Fruit fly (Drosophila melanogaster): ENCODE results near the gene Bin1.

DNA sequence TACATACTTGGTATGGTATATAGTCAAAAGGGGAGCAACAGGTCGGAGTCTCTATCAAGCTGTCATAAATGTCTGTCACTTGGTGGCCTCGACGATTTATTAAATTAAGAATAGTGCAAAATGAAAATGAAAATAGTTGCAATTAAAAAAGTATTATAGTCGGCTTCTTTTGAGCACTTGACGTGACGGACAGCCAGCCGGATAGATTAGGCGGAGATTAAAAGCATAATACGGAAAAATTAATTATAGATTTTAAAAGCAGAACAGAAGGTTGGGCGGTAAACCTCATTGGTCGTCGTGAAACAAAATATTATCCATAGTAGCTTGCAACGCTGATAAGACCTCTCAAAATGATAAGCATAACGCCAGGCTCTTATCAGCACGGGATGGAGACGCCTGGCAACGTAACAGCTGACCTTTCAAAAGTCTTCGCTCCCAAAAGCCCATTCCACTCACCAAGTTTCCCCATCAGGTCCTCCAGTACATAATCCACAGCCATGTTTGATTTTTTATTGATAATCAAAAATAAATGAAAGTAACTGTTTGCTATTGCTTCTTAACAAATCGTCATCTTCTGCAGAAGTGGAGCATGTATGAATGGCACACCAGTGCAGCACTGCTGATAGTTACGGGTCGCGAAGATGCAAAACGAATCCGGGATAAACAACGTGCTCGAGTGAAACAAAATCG, 13.1 kb upstream of the Bin1 start:
- TF ChIP-seq cyc (GFP tag; optimal IDR thresholded peaks at IDR 0.05) (no peak), Eip75B (GFP tag; optimal IDR thresholded peaks at IDR 0.05) (no peak), CG11902 (GFP tag; optimal IDR thresholded peaks at IDR 0.05) (no peak), CG6163 (GFP tag; IDR thresholded peaks at IDR 0.05) (0 out of 3 replicates have a peak, but pooled peaks have one; percentile 20), CG3919 (GFP tag; optimal IDR thresholded peaks at IDR 0.05) (no peak), Hr4 (GFP tag; optimal IDR thresholded peaks at IDR 0.05) (no peak), Sox102F (GFP tag; optimal IDR thresholded peaks at IDR 0.05) (no peak), pdm3 (GFP tag; optimal IDR thresholded peaks at IDR 0.05) (no peak), esn (GFP tag; optimal IDR thresholded peaks at IDR 0.05) (no peak), dsx (GFP tag; optimal IDR thresholded peaks at IDR 0.05; ENCODE audit: poor library complexity, severe bottlenecking) (no peak)

All from whole organism, prepupa.